Worm (Caenorhabditis elegans) whole organism, L4/young adult: Measurements from ENCODE around the gene let-653.

ENCODE experiments used
- W03F9.2 ChIP-seq: fragments of 150-350 bp; optimal IDR thresholded peaks from 2 replicates; lab custom pipeline; 2014; ENCODE audit warnings: missing biosample characterization, missing genetic modification characterization
- dao-5 ChIP-seq: sonication (generic microtip); optimal IDR thresholded peaks from 2 replicates; lab custom pipeline; 2016; ENCODE audit warnings: missing genotype, missing genetic modification characterization, moderate library complexity, missing compliant biosample characterization
- him-1 ChIP-seq: sonication (generic microtip); optimal IDR thresholded peaks from 2 replicates; lab custom pipeline; 2016; ENCODE audit warnings: missing genotype, missing genetic modification reagents, missing genetic modification characterization, missing compliant biosample characterization

let-653 gene

ce11 chrIV:11868452-11868851, 17.0 kb upstream of the let-653 start:
- no peak for TF ChIP-seq him-1 (tag; lab: Kevin White, UChicago)
- no peak for TF ChIP-seq dao-5 (tag; lab: Kevin White, UChicago)
- no peak for TF ChIP-seq W03F9.2

ce11 chrIV:11871083-11871482, 14.3 kb upstream of the let-653 start:
- TF ChIP-seq dao-5 (tag; lab: Kevin White, UChicago) (no peak), him-1 (tag; lab: Kevin White, UChicago) (peak; percentile 36)

- TF ChIP-seq dao-5 (tag; lab: Kevin White, UChicago) (no peak), him-1 (tag; lab: Kevin White, UChicago) (no peak), W03F9.2 (no peak)
Observed at ce11 chrIV:11871898-11872297, 13.5 kb upstream of the let-653 start.

- TF ChIP-seq dao-5 (tag; lab: Kevin White, UChicago) (no peak), him-1 (tag; lab: Kevin White, UChicago) (no peak), W03F9.2 (no peak)
Observed at ce11 chrIV:11877674-11878073, 7.7 kb upstream of the let-653 start, which contains the start of gene pph-2. Gene pph-2, minus strand, starts transcription at chrIV:11877774.

- TF ChIP-seq him-1 (tag; lab: Kevin White, UChicago) (no peak), dao-5 (tag; lab: Kevin White, UChicago) (no peak), W03F9.2 (no peak)
Observed at ce11 chrIV:11878249-11878648, 7.2 kb upstream of the let-653 start, which contains the start of gene cutl-27. Gene cutl-27, plus strand, starts transcription at chrIV:11878549.

ce11 chrIV:11882534-11882933, 2.9 kb upstream of the let-653 start:
- TF ChIP-seq dao-5 (tag; lab: Kevin White, UChicago) (no peak), W03F9.2 (no peak), him-1 (tag; lab: Kevin White, UChicago) (no peak)

- TF ChIP-seq him-1 (tag; lab: Kevin White, UChicago) (no peak), dao-5 (tag; lab: Kevin White, UChicago) (no peak), W03F9.2 (no peak)
Observed at ce11 chrIV:11883478-11883877, 1.9 kb upstream of the let-653 start.

ce11 chrIV:11892545-11892944, 7.1 kb downstream of the let-653 start:
- TF ChIP-seq him-1 (tag; lab: Kevin White, UChicago), result no peak
- TF ChIP-seq W03F9.2, result no peak
- no peak for TF ChIP-seq dao-5 (tag; lab: Kevin White, UChicago)

ce11 chrIV:11893336-11893735, 7.9 kb downstream of the let-653 start:
- TF ChIP-seq dao-5 (tag; lab: Kevin White, UChicago) (no peak), W03F9.2 (no peak), him-1 (tag; lab: Kevin White, UChicago) (no peak)

- TF ChIP-seq him-1 (tag; lab: Kevin White, UChicago) (no peak), dao-5 (tag; lab: Kevin White, UChicago) (no peak), W03F9.2 (no peak)
Observed at ce11 chrIV:11897710-11898109, 12.3 kb downstream of the let-653 start.

- no peak for TF ChIP-seq him-1 (tag; lab: Kevin White, UChicago)
- no peak for TF ChIP-seq dao-5 (tag; lab: Kevin White, UChicago)
- TF ChIP-seq W03F9.2, result no peak
Observed at ce11 chrIV:11899358-11899757, 13.9 kb downstream of the let-653 start, which contains the start of gene nhr-43. Gene nhr-43, plus strand, starts transcription at chrIV:11899590.

- TF ChIP-seq W03F9.2 (no peak), dao-5 (tag; lab: Kevin White, UChicago) (no peak), him-1 (tag; lab: Kevin White, UChicago) (no peak)
Observed at ce11 chrIV:11900399-11900798, 15.0 kb downstream of the let-653 start.

ce11 chrIV:11901215-11901614, 15.8 kb downstream of the let-653 start:
- no peak for TF ChIP-seq W03F9.2
- no peak for TF ChIP-seq dao-5 (tag; lab: Kevin White, UChicago)
- TF ChIP-seq him-1 (tag; lab: Kevin White, UChicago), result no peak

- TF ChIP-seq dao-5 (tag; lab: Kevin White, UChicago), result no peak
- TF ChIP-seq W03F9.2, result no peak
Observed at ce11 chrIV:11902832-11903231, 17.4 kb downstream of the let-653 start.

- TF ChIP-seq dao-5 (tag; lab: Kevin White, UChicago) (no peak), him-1 (tag; lab: Kevin White, UChicago) (no peak), W03F9.2 (no peak)
Observed at ce11 chrIV:11903676-11904075, 18.3 kb downstream of the let-653 start.
